Worm (Caenorhabditis elegans): ENCODE results near the gene Y54F10BM.6.

DNA sequence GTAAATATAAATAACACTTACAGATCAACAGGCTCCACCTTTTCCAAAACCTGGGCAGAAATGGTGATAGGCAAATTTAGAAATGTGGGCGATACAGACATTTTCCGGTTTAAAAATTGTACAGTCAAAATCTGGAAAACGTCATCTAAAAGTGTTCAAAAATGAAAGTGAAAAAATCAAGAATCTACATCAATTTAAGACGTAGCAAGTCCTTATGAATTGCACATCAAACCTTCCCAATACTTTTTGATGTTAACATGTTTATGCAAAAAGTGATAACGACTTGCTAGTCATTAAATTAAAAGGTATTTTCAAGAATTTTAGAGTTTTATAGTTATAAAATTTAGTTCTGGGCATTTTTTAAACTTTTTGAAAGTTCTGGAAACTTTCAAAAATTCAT is 11.7 kb upstream of the Y54F10BM.6 start, which contains the start of gene fbxa-7:
- TF ChIP-seq lag-1 (GFP tag; IDR thresholded peaks at IDR 0.05) (no peak), Y67H2A.10 (GFP tag; conservative IDR thresholded peaks at IDR 0.05) (no peak)
